Fruit fly (Drosophila melanogaster): ENCODE data around the gene CG2680.

dm6 chrX:2743601-2744000, 36.4 kb upstream of the CG2680 start:
- TF ChIP-seq Hnf4 (GFP tag; optimal IDR thresholded peaks at IDR 0.05) (no peak), jim (GFP tag; optimal IDR thresholded peaks at IDR 0.05) (no peak), br (GFP tag; optimal IDR thresholded peaks at IDR 0.05) (no peak), OdsH (GFP tag; optimal IDR thresholded peaks at IDR 0.05) (no peak), Mio (GFP tag; optimal IDR thresholded peaks at IDR 0.05) (no peak), lola (GFP tag; optimal IDR thresholded peaks at IDR 0.05) (no peak), Myc (optimal IDR thresholded peaks at IDR 0.05) (no peak), psq (GFP tag; optimal IDR thresholded peaks at IDR 0.05) (no peak), h (GFP tag; optimal IDR thresholded peaks at IDR 0.05) (no peak), CrebA (GFP tag; optimal IDR thresholded peaks at IDR 0.05; ENCODE audit: borderline replicate concordance) (no peak)

Data from whole organism, wandering third instar larva.